Fruit fly (Drosophila melanogaster) whole organism, embryonic: ENCODE measurements around the gene Peritrophin-15a.

Experiments used
- Atf-2 ChIP-seq: fragments of 200-800 bp; sonication (Bioruptor generic); optimal IDR thresholded peaks from 2 replicates; lab custom pipeline; 2016; ENCODE audit warnings: missing biosample characterization, missing genetic modification characterization
- Bdp1 ChIP-seq: fragments of 200-800 bp; sonication (Bioruptor generic); optimal IDR thresholded peaks from 3 replicates; lab custom pipeline; 2016; ENCODE audit warnings: missing biosample characterization, missing genetic modification characterization
- CG10654 ChIP-seq: fragments of 200-800 bp; sonication (Bioruptor generic); optimal IDR thresholded peaks from 2 replicates; lab custom pipeline; 2016; ENCODE audit warnings: missing biosample characterization, missing genetic modification characterization
- CG11456 ChIP-seq: fragments of 200-800 bp; sonication (Bioruptor generic); IDR thresholded peaks from 3 replicates; pipeline ENCODE4 v1.3.6; 2022; ENCODE audit warnings: missing biosample characterization, missing genetic modification characterization
- CG11723 ChIP-seq: fragments of 200-800 bp; sonication (Bioruptor generic); optimal IDR thresholded peaks from 2 replicates; lab custom pipeline; 2017; ENCODE audit warnings: missing biosample characterization, mild to moderate bottlenecking, missing genetic modification characterization
- CG12071 ChIP-seq: fragments of 200-800 bp; sonication (Bioruptor generic); optimal IDR thresholded peaks from 3 replicates; lab custom pipeline; 2018; ENCODE audit warnings: missing biosample characterization, mild to moderate bottlenecking, missing genetic modification characterization
- CG14667 ChIP-seq: fragments of 200-800 bp; sonication (Bioruptor generic); IDR thresholded peaks from 2 replicates; pipeline ENCODE4 v1.3.6; 2022; ENCODE audit warnings: missing biosample characterization, missing genetic modification characterization
- CG14710 ChIP-seq: fragments of 200-800 bp; sonication (Bioruptor generic); optimal IDR thresholded peaks from 3 replicates; lab custom pipeline; 2019; ENCODE audit warnings: missing biosample characterization, mild to moderate bottlenecking, missing genetic modification characterization, moderate library complexity
- CG14860 ChIP-seq: fragments of 200-800 bp; sonication (Bioruptor generic); IDR thresholded peaks from 3 replicates; pipeline ENCODE4 v1.3.6; 2022; ENCODE audit warnings: missing biosample characterization, missing genetic modification characterization; ENCODE audit not compliant: partially characterized antibody
- CG15514 ChIP-seq: fragments of 200-800 bp; sonication (Bioruptor generic); optimal IDR thresholded peaks from 3 replicates; lab custom pipeline; 2017; ENCODE audit warnings: missing biosample characterization, missing genetic modification characterization, mild to moderate bottlenecking, moderate library complexity, missing genetic modification reagents
- CG15601 ChIP-seq: fragments of 200-800 bp; sonication (Bioruptor generic); optimal IDR thresholded peaks from 3 replicates; lab custom pipeline; 2019; ENCODE audit warnings: missing biosample characterization, mild to moderate bottlenecking, missing genetic modification characterization, moderate library complexity
- CG16815 ChIP-seq: fragments of 200-800 bp; sonication (Bioruptor generic); optimal IDR thresholded peaks from 3 replicates; lab custom pipeline; 2017; ENCODE audit warnings: missing biosample characterization, mild to moderate bottlenecking, missing genetic modification characterization
- CG17328 ChIP-seq: fragments of 200-800 bp; sonication (Bioruptor generic); IDR thresholded peaks from 2 replicates; pipeline ENCODE4 v1.3.6; 2022; ENCODE audit warnings: missing biosample characterization, missing genetic modification characterization
- CG17612 ChIP-seq: fragments of 200-800 bp; sonication (Bioruptor generic); IDR thresholded peaks from 2 replicates; pipeline ENCODE4 v1.3.6; 2022; ENCODE audit warnings: missing biosample characterization, missing genetic modification characterization
- CG18599 ChIP-seq: fragments of 200-800 bp; sonication (Bioruptor generic); optimal IDR thresholded peaks from 3 replicates; lab custom pipeline; 2017; ENCODE audit warnings: missing biosample characterization, missing genetic modification characterization, mild to moderate bottlenecking, moderate library complexity, missing genetic modification reagents
- CG18764 ChIP-seq: fragments of 200-800 bp; sonication (Bioruptor generic); optimal IDR thresholded peaks from 3 replicates; lab custom pipeline; 2016; ENCODE audit warnings: missing biosample characterization, missing genetic modification characterization
- CG2889 ChIP-seq: fragments of 200-800 bp; sonication (Bioruptor generic); IDR thresholded peaks from 3 replicates; pipeline ENCODE4 v1.3.6; 2022; ENCODE audit warnings: missing biosample characterization, missing genetic modification characterization
- CG31441 ChIP-seq: fragments of 200-800 bp; sonication (Bioruptor generic); IDR thresholded peaks from 2 replicates; pipeline ENCODE4 v1.3.6; 2022; ENCODE audit warnings: missing biosample characterization, missing genetic modification characterization
- CG34422 ChIP-seq: fragments of 200-800 bp; sonication (Bioruptor generic); IDR thresholded peaks from 3 replicates; pipeline ENCODE4 v1.3.6; 2022; ENCODE audit warnings: missing biosample characterization, missing genetic modification characterization
- CG5953 ChIP-seq: fragments of 200-800 bp; sonication (Bioruptor generic); IDR thresholded peaks from 2 replicates; pipeline ENCODE4 v1.3.6; 2022; ENCODE audit warnings: missing biosample characterization, missing genetic modification characterization
- CG6689 ChIP-seq: fragments of 200-800 bp; sonication (Bioruptor generic); IDR thresholded peaks from 2 replicates; pipeline ENCODE4 v1.3.6; 2022; ENCODE audit warnings: missing biosample characterization, missing genetic modification characterization
- CG7745 ChIP-seq: fragments of 200-800 bp; sonication (Bioruptor generic); optimal IDR thresholded peaks from 2 replicates; lab custom pipeline; 2018; ENCODE audit warnings: missing biosample characterization, mild to moderate bottlenecking, missing genetic modification characterization, moderate library complexity
- CG7987 ChIP-seq: fragments of 200-800 bp; sonication (Bioruptor generic); optimal IDR thresholded peaks from 2 replicates; lab custom pipeline; 2018; ENCODE audit warnings: missing biosample characterization, mild to moderate bottlenecking, missing genetic modification characterization, moderate library complexity
- CG9727 ChIP-seq: fragments of 200-800 bp; sonication (Bioruptor generic); optimal IDR thresholded peaks from 3 replicates; lab custom pipeline; 2017; ENCODE audit warnings: missing biosample characterization, mild to moderate bottlenecking, missing genetic modification characterization
- CkIIα-i1 ChIP-seq: fragments of 200-800 bp; sonication (Bioruptor generic); IDR thresholded peaks from 2 replicates; pipeline ENCODE4 v1.3.6; 2022; ENCODE audit warnings: missing biosample characterization, missing genetic modification characterization
- Deaf1 ChIP-seq: fragments of 200-800 bp; optimal IDR thresholded peaks from 3 replicates; lab custom pipeline; 2019; ENCODE audit warnings: missing biosample characterization, mild to moderate bottlenecking, missing genetic modification characterization, moderate library complexity
- Dll ChIP-seq: fragments of 200-800 bp; sonication (Bioruptor generic); IDR thresholded peaks from 4 replicates; pipeline ENCODE4 v1.3.6; 2022; ENCODE audit warnings: missing biosample characterization, missing genetic modification characterization; ENCODE audit not compliant: partially characterized antibody
- Doc3 ChIP-seq: fragments of 200-800 bp; sonication (Bioruptor generic); IDR thresholded peaks from 3 replicates; pipeline ENCODE4 v1.3.6; 2022; ENCODE audit warnings: missing biosample characterization, missing genetic modification characterization; ENCODE audit not compliant: partially characterized antibody
- Dp ChIP-seq: fragments of 200-800 bp; sonication (Bioruptor generic); optimal IDR thresholded peaks from 2 replicates; lab custom pipeline; 2018; ENCODE audit warnings: missing biosample characterization, mild to moderate bottlenecking, missing genetic modification characterization, moderate library complexity
- Fer1 ChIP-seq: fragments of 200-800 bp; sonication (Bioruptor generic); optimal IDR thresholded peaks from 2 replicates; lab custom pipeline; 2017; ENCODE audit warnings: missing biosample characterization, mild to moderate bottlenecking, missing genetic modification characterization
- Hand ChIP-seq: fragments of 200-800 bp; sonication (Bioruptor generic); optimal IDR thresholded peaks from 2 replicates; lab custom pipeline; 2017; ENCODE audit warnings: mild to moderate bottlenecking, missing biosample characterization, missing genetic modification reagents, missing genetic modification characterization
- Hmx ChIP-seq: fragments of 200-800 bp; sonication (Bioruptor generic); optimal IDR thresholded peaks from 2 replicates; lab custom pipeline; 2016; ENCODE audit warnings: missing biosample characterization, missing genetic modification characterization
- Mad ChIP-seq: fragments of 200-800 bp; sonication (Bioruptor generic); optimal IDR thresholded peaks from 2 replicates; lab custom pipeline; 2016; ENCODE audit warnings: missing biosample characterization, missing genetic modification characterization
- Neu2 ChIP-seq: fragments of 200-800 bp; sonication (Bioruptor generic); optimal IDR thresholded peaks from 3 replicates; lab custom pipeline; 2016; ENCODE audit warnings: missing biosample characterization, missing genetic modification characterization, borderline replicate concordance
- Sox100B ChIP-seq: fragments of 200-800 bp; sonication (Bioruptor generic); optimal IDR thresholded peaks from 3 replicates; lab custom pipeline; 2018; ENCODE audit warnings: missing biosample characterization, mild to moderate bottlenecking, missing genetic modification characterization
- Trl ChIP-seq, 3 experiments: fragments of >200 bp in 2 of 3; fragments of 200-800 bp in 1 of 3; sonication (Bioruptor generic) in 1 of 3; optimal IDR thresholded peaks; 2 replicates in 1 of 3; 3 replicates in 2 of 3; lab custom pipeline; 2016 to 2017; ENCODE audit warnings: missing biosample characterization in 1 of 3, missing genetic modification characterization in 1 of 3
- Xrp1 ChIP-seq: fragments of 200-800 bp; sonication (Bioruptor generic); IDR thresholded peaks from 2 replicates; pipeline ENCODE4 v1.3.6; 2022; ENCODE audit warnings: missing biosample characterization, missing genetic modification characterization
- ab ChIP-seq: fragments of 200-800 bp; sonication (Bioruptor generic); optimal IDR thresholded peaks from 2 replicates; lab custom pipeline; 2016; ENCODE audit warnings: missing biosample characterization, missing genetic modification characterization
- bsh ChIP-seq, 2 experiments: fragments of 200-800 bp; sonication (Bioruptor generic); optimal IDR thresholded peaks; 2 replicates each; lab custom pipeline; 2017 to 2018; ENCODE audit warnings: mild to moderate bottlenecking in 2 of 2, missing biosample characterization in 2 of 2, missing genetic modification characterization in 2 of 2, moderate library complexity in 1 of 2
- lab ChIP-seq: fragments of 200-800 bp; sonication (Bioruptor generic); optimal IDR thresholded peaks from 3 replicates; lab custom pipeline; 2017; ENCODE audit warnings: missing biosample characterization, missing genetic modification characterization, mild to moderate bottlenecking, moderate library complexity, missing genetic modification reagents
- lilli ChIP-seq: fragments of 200-800 bp; sonication (Bioruptor generic); optimal IDR thresholded peaks from 3 replicates; lab custom pipeline; 2016; ENCODE audit warnings: missing biosample characterization, missing genetic modification characterization
- lmd ChIP-seq: fragments of 200-800 bp; sonication (Bioruptor generic); IDR thresholded peaks from 2 replicates; pipeline ENCODE4 v1.3.6; 2022; ENCODE audit warnings: missing biosample characterization, missing genetic modification characterization
- pita ChIP-seq: fragments of 200-800 bp; sonication (Bioruptor generic); optimal IDR thresholded peaks from 2 replicates; lab custom pipeline; 2017; ENCODE audit warnings: missing biosample characterization, mild to moderate bottlenecking, missing genetic modification characterization
- pnt ChIP-seq: fragments of 200-800 bp; sonication (Bioruptor generic); optimal IDR thresholded peaks from 3 replicates; lab custom pipeline; 2016; ENCODE audit warnings: missing biosample characterization, missing genetic modification characterization
- psq ChIP-seq: fragments of 200-800 bp; sonication (Bioruptor generic); optimal IDR thresholded peaks from 2 replicates; lab custom pipeline; 2017; ENCODE audit warnings: missing biosample characterization, missing genetic modification characterization
- sc ChIP-seq, 3 experiments: fragments of >200 bp in 2 of 3; fragments of 200-800 bp in 1 of 3; sonication (Bioruptor generic) in 1 of 3; optimal IDR thresholded peaks; 2 replicates in 2 of 3; 3 replicates in 1 of 3; lab custom pipeline; 2017; ENCODE audit warnings: mild to moderate bottlenecking in 1 of 3, missing biosample characterization in 1 of 3, missing genetic modification characterization in 1 of 3, missing genetic modification reagents in 1 of 3
- stwl ChIP-seq: fragments of 200-800 bp; sonication (Bioruptor generic); optimal IDR thresholded peaks from 3 replicates; lab custom pipeline; 2018; ENCODE audit warnings: missing biosample characterization, mild to moderate bottlenecking, missing genetic modification characterization, moderate library complexity
- tin ChIP-seq: fragments of 200-800 bp; sonication (Bioruptor generic); optimal IDR thresholded peaks from 3 replicates; lab custom pipeline; 2016; ENCODE audit warnings: missing biosample characterization, missing genetic modification characterization

Peritrophin-15a gene

DNA sequence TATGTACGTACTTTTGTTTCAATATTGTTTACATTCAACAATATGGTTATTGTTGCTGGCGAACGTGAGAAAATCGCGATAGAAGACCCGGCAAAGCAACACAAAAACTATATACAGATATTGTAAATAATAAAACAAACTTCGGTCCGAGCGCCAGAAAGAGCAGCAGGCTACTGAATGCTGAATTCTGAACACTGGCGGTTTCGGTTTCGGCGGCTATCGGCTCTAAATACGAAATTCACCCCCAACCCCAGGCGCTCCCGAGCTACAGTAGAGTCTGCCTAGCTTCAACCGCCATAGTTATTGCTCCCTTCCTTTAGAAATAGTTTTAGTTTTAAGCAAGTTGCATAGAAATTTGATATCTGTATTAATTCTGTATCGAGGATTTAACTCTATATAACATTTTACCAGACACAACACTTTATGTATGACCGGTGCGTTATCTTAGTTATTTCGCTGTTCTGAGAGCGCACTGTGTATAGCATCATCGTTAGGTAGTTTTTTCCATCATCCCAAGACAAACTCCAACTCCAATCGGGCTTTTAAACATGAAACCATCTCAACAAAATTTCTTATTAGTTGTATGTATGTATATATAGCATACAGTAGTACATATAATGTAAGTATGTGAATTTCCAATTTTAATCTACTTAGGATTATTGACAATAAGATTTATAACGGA is 33.5 kb downstream of the Peritrophin-15a start, which contains the start of gene CG7627 (continued):
- no peak for TF ChIP-seq CG18764
- peak; percentile 32 for TF ChIP-seq CG12071 (GFP tag; lab: Kevin White, UChicago)
- peak; percentile 50 for TF ChIP-seq CG11723
- TF ChIP-seq CG14710 = peak; percentile 51
- peak; percentile 20 for TF ChIP-seq Hmx (GFP tag; lab: Kevin White, UChicago)
- no peak for TF ChIP-seq Dp (GFP tag; lab: Kevin White, UChicago)
- TF ChIP-seq tin (GFP tag; lab: Kevin White, UChicago) = peak; percentile 68
- peak; percentile 79 for TF ChIP-seq Sox100B (GFP tag; lab: Kevin White, UChicago)
- peak; percentile 53 for TF ChIP-seq CG15514 (GFP tag; lab: Kevin White, UChicago)
- TF ChIP-seq CG34422 (GFP tag; lab: Robert Waterston, UW) = peak; percentile 79
- TF ChIP-seq psq (GFP tag; lab: Kevin White, UChicago) = no peak
- 0 out of 2 replicates have a peak, but pooled peaks have one; percentile 37 for TF ChIP-seq CkIIα-i1 (GFP tag; lab: Robert Waterston, UW)
- TF ChIP-seq Neu2 = no peak
- TF ChIP-seq CG6689 (GFP tag; lab: Robert Waterston, UW) = peak; percentile 75
- TF ChIP-seq CG14860 (GFP tag; lab: Robert Waterston, UW) = no peak
- TF ChIP-seq Mad (GFP tag; lab: Kevin White, UChicago) = no peak
- TF ChIP-seq lmd (GFP tag; lab: Robert Waterston, UW) = peak; percentile 85
- peak; percentile 97 for TF ChIP-seq Deaf1 (tag; lab: Kevin White, UChicago)
- no peak for TF ChIP-seq CG5953 (GFP tag; lab: Robert Waterston, UW)
- TF ChIP-seq CG7745 (tag; lab: Kevin White, UChicago) = no peak
- TF ChIP-seq Hand = peak; percentile 62
- TF ChIP-seq Xrp1 = peak; percentile 83
- peak; percentile 86 for TF ChIP-seq Fer1
- peak; percentile 82; the same call in 1 of the 2 replicates for TF ChIP-seq CG14667
- no peak for TF ChIP-seq CG17612 (GFP tag; lab: Robert Waterston, UW)
- TF ChIP-seq Trl (optimal IDR thresholded peaks at IDR 0.05; lab: Kevin White, UChicago) = no peak
- TF ChIP-seq Trl (GFP tag; optimal IDR thresholded peaks at IDR 0.05; lab: Kevin White, UChicago) = peak; percentile 71
- TF ChIP-seq CG17328 (GFP tag; lab: Robert Waterston, UW) = peak; percentile 80
- TF ChIP-seq CG16815 = peak; percentile 76
- TF ChIP-seq CG31441 (GFP tag; lab: Robert Waterston, UW) = peak; percentile 81
- TF ChIP-seq Doc3 (GFP tag; lab: Robert Waterston, UW) = no peak
- TF ChIP-seq pita (GFP tag; lab: Kevin White, UChicago) = no peak
- TF ChIP-seq pnt (GFP tag; lab: Kevin White, UChicago) = peak; percentile 59
- peak; percentile 41 for TF ChIP-seq CG15601
- TF ChIP-seq ab (GFP tag; lab: Kevin White, UChicago) = peak; percentile 72
- peak; percentile 88 for TF ChIP-seq lab
- TF ChIP-seq CG2889 (GFP tag; lab: Robert Waterston, UW) = peak; percentile 50; the same call in 1 of the 3 replicates
- no peak for TF ChIP-seq stwl
- TF ChIP-seq Dll (GFP tag; lab: Robert Waterston, UW) = no peak
- TF ChIP-seq CG7987 (GFP tag; lab: Kevin White, UChicago) = peak; percentile 38
- TF ChIP-seq CG9727 (GFP tag; lab: Kevin White, UChicago) = peak; percentile 82
- no peak for TF ChIP-seq sc (optimal IDR thresholded peaks at IDR 0.05; lab: Kevin White, UChicago)
- TF ChIP-seq sc (GFP tag; optimal IDR thresholded peaks at IDR 0.05; lab: Kevin White, UChicago) = peak; percentile 6
- TF ChIP-seq CG10654 (GFP tag; lab: Kevin White, UChicago) = peak; percentile 50
- TF ChIP-seq Atf-2 = peak; percentile 60
- TF ChIP-seq CG18599 (GFP tag; lab: Kevin White, UChicago) = peak; percentile 94
- peak; percentile 88 for TF ChIP-seq CG11456
- peak; percentile 89 for TF ChIP-seq lilli (GFP tag; lab: Kevin White, UChicago)
- peak; percentile 61 for TF ChIP-seq Bdp1
- peak in 1 of 2 experiments; percentile 72 for TF ChIP-seq bsh (GFP tag; optimal IDR thresholded peaks at IDR 0.05; lab: Kevin White, UChicago)
